Fruit fly (Drosophila melanogaster): ENCODE measurements around the gene Sdr.

The Sdr gene

DNA sequence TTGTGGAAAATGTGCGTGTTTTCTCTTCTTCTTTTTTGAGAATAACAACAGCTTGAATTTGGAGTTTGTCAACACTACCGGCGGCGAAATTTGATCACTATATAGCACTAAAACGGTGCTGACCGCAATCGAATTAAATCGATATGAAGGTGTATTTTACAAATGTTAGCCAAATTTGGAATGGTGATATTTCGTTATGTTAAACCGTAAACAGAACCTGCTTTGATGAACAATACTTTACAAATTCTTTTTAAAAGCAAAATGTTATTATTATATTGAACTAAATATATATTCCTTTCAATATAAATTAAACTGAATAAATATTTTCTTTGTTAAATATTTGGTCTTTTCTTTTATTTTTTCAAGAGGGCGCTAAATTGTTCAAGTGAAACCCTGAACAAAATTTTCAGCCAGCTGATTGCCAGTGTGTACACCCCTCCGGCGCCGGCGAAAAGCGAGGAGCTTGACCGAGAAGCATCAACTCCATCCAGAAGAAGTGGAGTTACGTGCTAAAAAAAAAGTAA lies 32.4 kb upstream of the Sdr start, which contains the start of the genes Rrp6, CG33331 and CG33332 (continued):
- TF ChIP-seq CG34406 (GFP tag; optimal IDR thresholded peaks at IDR 0.05) (no peak), cyc (GFP tag; optimal IDR thresholded peaks at IDR 0.05) (peak; percentile 64), CG8119 (GFP tag; IDR thresholded peaks at IDR 0.05) (peak; percentile 65; the same call in 2 of the 3 replicates), net (GFP tag; optimal IDR thresholded peaks at IDR 0.05) (no peak), Lpt (GFP tag; optimal IDR thresholded peaks at IDR 0.05) (no peak), CG9139 (GFP tag; optimal IDR thresholded peaks at IDR 0.05) (no peak), Gug (GFP tag; IDR thresholded peaks at IDR 0.05) (peak; percentile 41), Blimp-1 (GFP tag; optimal IDR thresholded peaks at IDR 0.05) (no peak), CG10631 (GFP tag; optimal IDR thresholded peaks at IDR 0.05) (no peak), CG3032 (tag; optimal IDR thresholded peaks at IDR 0.05) (peak; percentile 69), Ets96B (tag; optimal IDR thresholded peaks at IDR 0.05) (peak; percentile 61), Eip93F (GFP tag; optimal IDR thresholded peaks at IDR 0.05) (no peak), CG6808 (GFP tag; optimal IDR thresholded peaks at IDR 0.05) (no peak), Sox102F (GFP tag; optimal IDR thresholded peaks at IDR 0.05) (no peak), fkh (GFP tag; optimal IDR thresholded peaks at IDR 0.05) (no peak), CG10669 (GFP tag; optimal IDR thresholded peaks at IDR 0.05) (no peak), CG6854 (GFP tag; optimal IDR thresholded peaks at IDR 0.05) (no peak), CG6276 (GFP tag; optimal IDR thresholded peaks at IDR 0.05) (no peak), CG11902 (GFP tag; optimal IDR thresholded peaks at IDR 0.05) (peak; percentile 40), achi (GFP tag; optimal IDR thresholded peaks at IDR 0.05) (no peak), Met (GFP tag; optimal IDR thresholded peaks at IDR 0.05) (no peak), CG1621 (tag; optimal IDR thresholded peaks at IDR 0.05) (no peak), Sox15 (GFP tag; optimal IDR thresholded peaks at IDR 0.05) (peak; percentile 27)

DNA sequence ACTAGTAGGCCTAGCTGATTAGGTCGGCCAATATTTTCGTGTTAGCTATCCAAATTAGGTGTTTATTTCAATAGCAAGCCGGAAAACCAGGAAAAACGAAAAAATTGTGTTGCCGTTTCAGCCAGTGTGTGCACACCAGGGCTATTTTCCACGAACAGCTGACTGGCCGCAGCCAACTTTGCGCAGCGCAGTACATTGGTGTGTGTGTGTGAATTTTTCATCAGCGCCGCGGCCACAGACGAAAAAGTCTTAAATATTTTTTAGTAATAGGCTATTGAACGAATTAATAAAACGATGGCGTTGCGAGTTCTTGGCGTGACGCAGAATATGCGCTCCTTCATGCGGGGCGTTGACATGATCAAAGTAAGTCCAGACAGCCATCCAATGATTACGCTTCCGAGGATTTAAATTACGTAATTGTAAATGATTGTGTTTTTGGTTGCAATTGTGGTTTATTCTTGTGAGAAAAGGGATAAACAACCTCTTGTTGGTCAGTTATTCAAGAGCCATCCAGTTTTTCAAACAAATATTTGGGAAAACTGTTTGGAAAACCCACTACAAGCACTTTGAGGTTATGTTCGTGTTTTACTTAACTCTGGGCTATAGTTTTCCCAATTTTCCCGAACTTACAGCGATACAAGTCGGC lies 28.2 kb upstream of the Sdr start, which contains the start of the genes CycC and UQCR-C1:
Gene CycC, minus strand, starts transcription at position 142 of the 646 bp plus-strand sequence.
Gene UQCR-C1, plus strand, starts transcription at position 168 of the 646 bp plus-strand sequence.
- TF ChIP-seq CG15336 (GFP tag; IDR thresholded peaks at IDR 0.05) (no peak), fd85E (GFP tag; optimal IDR thresholded peaks at IDR 0.05) (no peak), Sox102F (GFP tag; optimal IDR thresholded peaks at IDR 0.05) (no peak), CG3032 (tag; optimal IDR thresholded peaks at IDR 0.05) (no peak), vri (GFP tag; optimal IDR thresholded peaks at IDR 0.05) (peak; percentile 80), esn (GFP tag; optimal IDR thresholded peaks at IDR 0.05) (no peak)

DNA sequence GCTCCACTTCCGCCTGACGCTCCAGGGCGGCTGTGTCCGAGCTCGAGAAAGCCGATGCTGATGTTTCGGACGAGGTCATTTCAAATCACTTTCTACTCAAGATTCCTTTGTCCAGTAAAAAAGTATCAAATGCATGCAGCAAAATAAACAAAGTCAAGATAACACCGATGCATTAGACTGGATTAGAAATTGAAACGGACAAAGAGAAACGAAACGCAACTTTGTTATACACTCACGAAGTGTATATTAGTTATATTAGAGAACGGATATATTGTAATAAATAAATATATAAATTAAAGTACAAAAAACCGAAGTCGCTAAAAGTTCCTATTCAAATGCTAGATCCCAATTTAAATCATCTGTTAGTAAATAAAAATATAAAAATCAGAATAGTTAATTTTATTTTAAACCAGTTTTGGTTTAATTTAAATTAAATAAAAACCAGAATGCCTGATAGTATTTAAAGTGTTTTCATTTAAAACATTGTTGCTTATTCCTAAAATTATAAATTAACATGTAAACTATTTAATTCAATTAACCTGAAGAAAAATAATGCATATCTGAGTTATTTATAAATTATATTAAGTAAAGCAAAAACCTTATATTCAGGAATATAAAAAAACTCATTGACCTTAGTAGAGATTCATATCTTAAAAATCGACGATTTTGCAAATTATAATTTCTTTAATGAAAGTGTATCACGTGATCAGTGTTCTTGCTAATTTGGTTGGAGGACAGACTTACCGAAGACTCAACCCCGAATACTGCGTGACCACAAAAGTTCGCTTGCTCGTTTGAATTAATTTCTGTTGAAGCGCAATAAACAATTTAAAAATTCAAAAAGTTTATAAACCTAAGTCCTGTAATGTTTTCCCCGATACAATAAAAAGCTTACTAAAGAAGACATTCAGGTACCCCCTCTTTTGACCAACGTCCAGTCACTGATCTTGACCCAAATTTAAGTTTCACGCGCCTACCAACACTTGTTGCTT lies 24.3 kb upstream of the Sdr start, which contains the start of gene Dph2:
Gene Dph2, minus strand, starts transcription at position 164 of the 992 bp plus-strand sequence.
- TF ChIP-seq CG31627 (GFP tag; optimal IDR thresholded peaks at IDR 0.05), result peak; percentile 72
- peak; percentile 35 for TF ChIP-seq CG32006 (GFP tag; optimal IDR thresholded peaks at IDR 0.05)
- peak; percentile 61 for TF ChIP-seq Sox14 (GFP tag; optimal IDR thresholded peaks at IDR 0.05)
- no peak for TF ChIP-seq CG8319 (GFP tag; optimal IDR thresholded peaks at IDR 0.05)
- TF ChIP-seq CG6854 (GFP tag; optimal IDR thresholded peaks at IDR 0.05), result no peak
- TF ChIP-seq spab (GFP tag; optimal IDR thresholded peaks at IDR 0.05), result no peak
- peak; percentile 29 for TF ChIP-seq Lpt (GFP tag; optimal IDR thresholded peaks at IDR 0.05)
- peak; percentile 42 for TF ChIP-seq esn (GFP tag; optimal IDR thresholded peaks at IDR 0.05)
- 0 out of 2 replicates have a peak, but pooled peaks have one; percentile 18 for TF ChIP-seq CG11294 (GFP tag; IDR thresholded peaks at IDR 0.05)
- TF ChIP-seq CG4318 (GFP tag; optimal IDR thresholded peaks at IDR 0.05), result no peak
- no peak for TF ChIP-seq net (GFP tag; optimal IDR thresholded peaks at IDR 0.05)
- TF ChIP-seq Blimp-1 (GFP tag; optimal IDR thresholded peaks at IDR 0.05), result peak; percentile 27
- no peak for TF ChIP-seq dsx (GFP tag; optimal IDR thresholded peaks at IDR 0.05; ENCODE audit: poor library complexity, severe bottlenecking)
- peak; percentile 72 for TF ChIP-seq Hr39 (GFP tag; optimal IDR thresholded peaks at IDR 0.05)
- no peak for TF ChIP-seq pdm3 (GFP tag; optimal IDR thresholded peaks at IDR 0.05)
- no peak for TF ChIP-seq Eip78C (GFP tag)
- TF ChIP-seq lz (GFP tag; optimal IDR thresholded peaks at IDR 0.05), result peak; percentile 35
- peak; percentile 17 for TF ChIP-seq Sox15 (GFP tag; optimal IDR thresholded peaks at IDR 0.05)
- no peak for TF ChIP-seq vri (GFP tag; optimal IDR thresholded peaks at IDR 0.05)
- peak; percentile 2 for TF ChIP-seq CG11762 (GFP tag; optimal IDR thresholded peaks at IDR 0.05; ENCODE audit: insufficient read depth)
- no peak for TF ChIP-seq CG7368 (GFP tag; optimal IDR thresholded peaks at IDR 0.05)
- no peak for TF ChIP-seq CG9139 (GFP tag; optimal IDR thresholded peaks at IDR 0.05)
- TF ChIP-seq achi (GFP tag; optimal IDR thresholded peaks at IDR 0.05), result no peak
- TF ChIP-seq CG8632 (GFP tag; optimal IDR thresholded peaks at IDR 0.05), result peak; percentile 14
- no peak for TF ChIP-seq ss (GFP tag; optimal IDR thresholded peaks at IDR 0.05)

Data from whole organism, prepupa.